Fruit fly (Drosophila melanogaster) Kc167 (cell line): ENCODE results near the gene tfc.

Experiments
- Myc ChIP-seq: fragments of >200 bp; optimal IDR thresholded peaks from 2 replicates; lab custom pipeline; 2017; ENCODE audit warnings: missing external identifiers
- Sin3A ChIP-seq: fragments of >200 bp; optimal IDR thresholded peaks from 2 replicates; lab custom pipeline; 2018; ENCODE audit warnings: missing external identifiers
- h ChIP-seq: fragments of >200 bp; optimal IDR thresholded peaks from 3 replicates; lab custom pipeline; 2018; ENCODE audit warnings: missing external identifiers
- insv ChIP-seq: fragments of >200 bp; optimal IDR thresholded peaks from 3 replicates; lab custom pipeline; 2018; ENCODE audit warnings: missing external identifiers
- psq ChIP-seq: fragments of >200 bp; optimal IDR thresholded peaks from 2 replicates; lab custom pipeline; 2017; ENCODE audit warnings: missing external identifiers

DNA sequence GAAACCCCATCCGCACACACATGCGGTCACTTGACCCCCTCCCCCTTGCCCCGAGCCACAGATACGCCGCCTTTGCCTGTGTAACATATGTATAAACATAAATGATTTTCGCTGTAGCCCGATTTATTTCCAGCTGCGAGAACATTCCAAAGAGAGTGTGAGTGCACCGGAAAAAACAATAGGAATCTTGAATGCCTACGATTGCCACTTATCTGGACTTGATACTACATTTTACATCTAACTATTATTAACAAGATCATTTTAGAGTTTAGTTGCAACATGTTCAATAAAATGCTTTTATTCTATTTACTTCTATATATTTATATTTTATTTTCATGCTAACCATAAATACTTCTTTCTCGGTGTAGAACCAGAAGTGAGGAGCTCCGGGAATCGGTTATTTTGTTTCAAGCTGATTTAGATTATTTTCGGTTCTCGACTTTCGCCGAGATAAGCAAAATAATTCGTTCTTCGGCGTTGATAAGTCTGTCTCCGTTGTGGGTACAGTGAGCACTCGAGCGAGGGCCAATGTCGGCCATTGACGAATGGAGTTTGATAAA, 43.9 kb downstream of the tfc start:
- no peak for TF ChIP-seq h (lab: Kevin White, UChicago)
- no peak for TF ChIP-seq Myc (lab: Kevin White, UChicago)
- no peak for TF ChIP-seq psq (lab: Kevin White, UChicago)
- no peak for TF ChIP-seq Sin3A (lab: Kevin White, UChicago)
- no peak for TF ChIP-seq insv (lab: Kevin White, UChicago)
